Worm (Caenorhabditis elegans) whole organism, L3 larva: ENCODE data around the gene pcrg-1.

ENCODE experiments used
- aly-2 ChIP-seq: fragments of 150-350 bp; optimal IDR thresholded peaks from 2 replicates; lab custom pipeline; 2014; ENCODE audit warnings: missing biosample characterization, missing genetic modification characterization
- egl-5 ChIP-seq: fragments of 150-350 bp; optimal IDR thresholded peaks from 2 replicates; lab custom pipeline; 2017; ENCODE audit warnings: missing biosample characterization, missing genetic modification reagents, missing genetic modification characterization, inconsistent platforms
- jun-1 ChIP-seq: fragments of 150-350 bp; optimal IDR thresholded peaks from 2 replicates; lab custom pipeline; 2014; ENCODE audit warnings: missing biosample characterization, missing genetic modification reagents, missing genetic modification characterization
- lin-39 ChIP-seq: fragments of 150-350 bp; optimal IDR thresholded peaks from 2 replicates; lab custom pipeline; 2018; ENCODE audit warnings: missing biosample characterization, missing genetic modification reagents, missing genetic modification characterization
- nhr-67 ChIP-seq: fragments of 150-350 bp; optimal IDR thresholded peaks from 2 replicates; lab custom pipeline; 2014; ENCODE audit warnings: missing biosample characterization, missing genetic modification characterization

DNA sequence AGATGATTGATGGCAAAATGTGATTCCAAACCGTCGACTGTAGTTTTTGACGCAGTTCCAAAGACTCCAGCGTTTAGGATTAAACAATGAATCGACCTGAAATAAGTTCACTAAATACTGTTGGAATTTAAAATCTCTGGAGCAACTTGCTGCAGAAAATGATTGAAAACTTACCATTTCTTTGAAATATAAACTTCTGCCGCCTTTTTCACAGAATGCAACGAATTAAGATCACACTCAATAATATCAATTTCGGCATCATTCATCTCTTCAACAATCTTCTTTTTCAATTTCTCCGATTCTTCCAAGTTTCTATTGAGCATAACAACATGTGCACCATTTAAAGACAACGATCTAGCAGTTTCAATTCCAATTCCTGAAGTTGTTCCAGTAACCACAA lies 7.3 kb downstream of the pcrg-1 start:
- TF ChIP-seq lin-39 (tag; lab: Kevin White, UChicago) (no peak), egl-5 (tag; lab: Kevin White, UChicago) (no peak), jun-1 (no peak), nhr-67 (tag; lab: Kevin White, UChicago) (no peak), aly-2 (no peak)
